Worm (Caenorhabditis elegans) whole organism, young adult: ENCODE data around the gene ubxn-4.

ENCODE experiments used
- B0019.2 ChIP-seq: fragments of 200-800 bp; sonication (Bioruptor generic); conservative IDR thresholded peaks from 2 replicates; pipeline ENCODE4 v1.3.6; 2022; ENCODE audit warnings: missing genetic modification reagents, missing genetic modification characterization, missing compliant biosample characterization
- B0035.1 ChIP-seq: sonication (generic microtip); optimal IDR thresholded peaks from 2 replicates; lab custom pipeline; 2016; ENCODE audit warnings: missing genetic modification characterization, mild to moderate bottlenecking, missing compliant biosample characterization, missing genotype, missing genetic modification reagents
- C06A6.2 ChIP-seq: fragments of 200-800 bp; sonication (Bioruptor generic); conservative IDR thresholded peaks from 2 replicates; pipeline ENCODE4 v1.3.6; 2022; ENCODE audit warnings: missing genetic modification characterization, missing compliant biosample characterization
- F10E7.11 ChIP-seq: sonication (generic microtip); optimal IDR thresholded peaks from 2 replicates; lab custom pipeline; 2017; ENCODE audit warnings: mild to moderate bottlenecking, missing genetic modification characterization, moderate library complexity, missing compliant biosample characterization
- F33H1.4 ChIP-seq: fragments of 200-800 bp; sonication (Bioruptor generic); IDR thresholded peaks from 2 replicates; pipeline ENCODE4 v1.3.6; 2022; ENCODE audit warnings: missing genetic modification reagents, missing genetic modification characterization, missing compliant biosample characterization
- F37B4.10 ChIP-seq: fragments of 200-800 bp; sonication (Bioruptor generic); IDR thresholded peaks from 2 replicates; pipeline ENCODE4 v1.3.6; 2022; ENCODE audit warnings: missing genetic modification characterization, missing compliant biosample characterization
- F52B5.7 ChIP-seq: sonication (generic microtip); optimal IDR thresholded peaks from 2 replicates; lab custom pipeline; 2016; ENCODE audit warnings: mild to moderate bottlenecking, missing genetic modification characterization, missing compliant biosample characterization
- F55B11.4 ChIP-seq: sonication (generic microtip); optimal IDR thresholded peaks from 2 replicates; lab custom pipeline; 2016; ENCODE audit warnings: missing compliant biosample characterization, missing genetic modification characterization, borderline replicate concordance; ENCODE audit not compliant: insufficient read depth
- F57A8.1 ChIP-seq: fragments of 200-800 bp; sonication (Bioruptor generic); optimal IDR thresholded peaks from 2 replicates; lab custom pipeline; 2018; ENCODE audit warnings: mild to moderate bottlenecking, missing genetic modification characterization, moderate library complexity, missing compliant biosample characterization
- K11D2.4 ChIP-seq: fragments of 200-800 bp; sonication (Bioruptor generic); IDR thresholded peaks from 2 replicates; pipeline ENCODE4 v1.3.6; 2022; ENCODE audit warnings: missing genetic modification reagents, missing genetic modification characterization, missing compliant biosample characterization
- T26A5.8 ChIP-seq: sonication (generic microtip); optimal IDR thresholded peaks from 2 replicates; lab custom pipeline; 2016; ENCODE audit warnings: missing genetic modification characterization, missing compliant biosample characterization
- Y53G8AR.9 ChIP-seq: fragments of 200-800 bp; sonication (Bioruptor generic); conservative IDR thresholded peaks from 2 replicates; pipeline ENCODE4 v1.3.6; 2022; ENCODE audit warnings: missing genetic modification reagents, missing genetic modification characterization, missing compliant biosample characterization
- Y67H2A.10 ChIP-seq: fragments of 200-800 bp; sonication (Bioruptor generic); conservative IDR thresholded peaks from 2 replicates; pipeline ENCODE4 v1.3.6; 2022; ENCODE audit warnings: missing genetic modification reagents, missing genetic modification characterization, missing compliant biosample characterization
- ZK185.1 ChIP-seq: sonication (generic microtip); optimal IDR thresholded peaks from 2 replicates; lab custom pipeline; 2016; ENCODE audit warnings: mild to moderate bottlenecking, missing genetic modification characterization, missing compliant biosample characterization; ENCODE audit not compliant: poor library complexity, severe bottlenecking
- ama-1 ChIP-seq, 3 experiments: fragments of 150-350 bp in 1 of 3; sonication (generic microtip) in 2 of 3; optimal IDR thresholded peaks; 2 replicates each; lab custom pipeline; 2014 to 2018; ENCODE audit warnings: missing biosample characterization in 2 of 3, missing genetic modification characterization in 2 of 3, missing genetic modification reagents in 2 of 3
- attf-6 ChIP-seq: fragments of 200-800 bp; sonication (Bioruptor generic); IDR thresholded peaks from 2 replicates; pipeline ENCODE4 v1.3.6; 2022; ENCODE audit warnings: missing genetic modification reagents, missing genetic modification characterization, missing compliant biosample characterization
- cebp-2 ChIP-seq: fragments of 200-800 bp; sonication (Bioruptor generic); IDR thresholded peaks from 2 replicates; pipeline ENCODE4 v1.3.6; 2022; ENCODE audit warnings: missing genetic modification characterization, missing compliant biosample characterization
- ceh-40 ChIP-seq: fragments of 200-800 bp; sonication (Bioruptor generic); IDR thresholded peaks from 2 replicates; pipeline ENCODE4 v1.3.6; 2022; ENCODE audit warnings: missing genetic modification characterization, missing compliant biosample characterization
- ceh-91 ChIP-seq: fragments of 200-800 bp; sonication (Bioruptor generic); IDR thresholded peaks from 2 replicates; pipeline ENCODE4 v1.3.6; 2022; ENCODE audit warnings: missing genetic modification reagents, missing genetic modification characterization, missing compliant biosample characterization
- dpff-1 ChIP-seq: sonication (generic microtip); optimal IDR thresholded peaks from 2 replicates; lab custom pipeline; 2017; ENCODE audit warnings: mild to moderate bottlenecking, missing genetic modification characterization, missing compliant biosample characterization
- egl-18 ChIP-seq: fragments of 200-800 bp; sonication (Bioruptor generic); IDR thresholded peaks from 2 replicates; pipeline ENCODE4 v1.3.6; 2022; ENCODE audit warnings: missing genetic modification reagents, missing genetic modification characterization, missing compliant biosample characterization
- egrh-3 ChIP-seq: fragments of 200-800 bp; sonication (Bioruptor generic); IDR thresholded peaks from 2 replicates; pipeline ENCODE4 v1.3.6; 2022; ENCODE audit warnings: missing genetic modification reagents, missing genetic modification characterization, missing compliant biosample characterization
- him-1 ChIP-seq: sonication (generic microtip); optimal IDR thresholded peaks from 2 replicates; lab custom pipeline; 2016; ENCODE audit warnings: missing genotype, missing genetic modification reagents, missing genetic modification characterization, missing compliant biosample characterization
- hlh-12 ChIP-seq: sonication (generic microtip); optimal IDR thresholded peaks from 2 replicates; lab custom pipeline; 2016; ENCODE audit warnings: missing genetic modification characterization, missing compliant biosample characterization
- hsf-1 ChIP-seq: fragments of 200-800 bp; sonication (Bioruptor generic); IDR thresholded peaks from 2 replicates; pipeline ENCODE4 v1.3.6; 2022; ENCODE audit warnings: missing genetic modification reagents, missing genetic modification characterization, missing compliant biosample characterization
- let-607 ChIP-seq, 2 experiments: fragments of 200-800 bp in 1 of 2; sonication (Bioruptor generic) in 1 of 2; sonication (generic microtip) in 1 of 2; optimal IDR thresholded peaks; 2 replicates each; lab custom pipeline; 2016 to 2018; ENCODE audit warnings: mild to moderate bottlenecking in 2 of 2, missing compliant biosample characterization in 2 of 2, missing genetic modification characterization in 2 of 2, moderate library complexity in 2 of 2, missing genotype in 1 of 2
- lin-35 ChIP-seq, 3 experiments: fragments of 150-350 bp in 2 of 3; sonication (generic microtip) in 1 of 3; optimal IDR thresholded peaks; 2 replicates each; lab custom pipeline; 2014 to 2018; ENCODE audit warnings: missing biosample characterization in 3 of 3, missing genetic modification characterization in 3 of 3, missing genetic modification reagents in 3 of 3
- madf-8 ChIP-seq: fragments of 200-800 bp; sonication (Bioruptor generic); conservative IDR thresholded peaks from 2 replicates; pipeline ENCODE4 v1.3.6; 2022; ENCODE audit warnings: missing genetic modification reagents, missing genetic modification characterization, missing compliant biosample characterization
- mes-4 ChIP-seq: sonication (generic microtip); optimal IDR thresholded peaks from 2 replicates; lab custom pipeline; 2016; ENCODE audit warnings: missing genotype, missing genetic modification characterization, missing compliant biosample characterization
- nfya-2 ChIP-seq: fragments of 200-800 bp; sonication (Bioruptor generic); IDR thresholded peaks from 2 replicates; pipeline ENCODE4 v1.3.6; 2022; ENCODE audit warnings: missing genetic modification reagents, missing genetic modification characterization, missing compliant biosample characterization
- snpc-3.4 ChIP-seq: sonication (generic microtip); optimal IDR thresholded peaks from 2 replicates; lab custom pipeline; 2017; ENCODE audit warnings: missing genetic modification characterization, mild to moderate bottlenecking, missing compliant biosample characterization, antibody characterized with exemption, moderate library complexity, missing genotype, missing genetic modification reagents
- somi-1 ChIP-seq: fragments of 200-800 bp; sonication (Bioruptor generic); optimal IDR thresholded peaks from 2 replicates; lab custom pipeline; 2018; ENCODE audit warnings: mild to moderate bottlenecking, missing genetic modification characterization, missing compliant biosample characterization
- sptf-2 ChIP-seq: fragments of 200-800 bp; sonication (Bioruptor generic); optimal IDR thresholded peaks from 2 replicates; lab custom pipeline; 2018; ENCODE audit warnings: mild to moderate bottlenecking, missing genetic modification characterization, missing compliant biosample characterization
- xnd-1 ChIP-seq: sonication (generic microtip); optimal IDR thresholded peaks from 2 replicates; lab custom pipeline; 2016; ENCODE audit warnings: missing genotype, missing genetic modification reagents, missing genetic modification characterization, missing compliant biosample characterization
- ztf-26 ChIP-seq: sonication (generic microtip); optimal IDR thresholded peaks from 2 replicates; lab custom pipeline; 2017; ENCODE audit warnings: missing genetic modification characterization, missing compliant biosample characterization
- ztf-6 ChIP-seq: fragments of 200-800 bp; sonication (Bioruptor generic); IDR thresholded peaks from 2 replicates; pipeline ENCODE4 v1.3.6; 2022; ENCODE audit warnings: missing genetic modification reagents, missing genetic modification characterization, missing compliant biosample characterization

Gene ubxn-4

ce11 chrIII:8417192-8417967 is 12.0 kb upstream of the ubxn-4 start (continued):
- TF ChIP-seq dpff-1 (no peak), egrh-3 (GFP tag; lab: Robert Waterston, UW) (no peak), K11D2.4 (GFP tag; lab: Robert Waterston, UW) (peak; percentile 62; the same call in 1 of the 2 replicates), ama-1 (optimal IDR thresholded peaks at IDR 0.05; lab: Kevin White, UChicago) (no peak), ama-1 (GFP tag; optimal IDR thresholded peaks at IDR 0.05; lab: Kevin White, UChicago) (no peak), egl-18 (GFP tag; lab: Robert Waterston, UW) (no peak), attf-6 (GFP tag; lab: Robert Waterston, UW) (no peak), C06A6.2 (GFP tag; lab: Robert Waterston, UW) (peak; percentile 66), mes-4 (tag; lab: Kevin White, UChicago) (no peak), lin-35 (GFP tag; optimal IDR thresholded peaks at IDR 0.05; lab: Kevin White, UChicago) (peak in 1 of 3 experiments; percentile 81), madf-8 (GFP tag; lab: Robert Waterston, UW) (no peak), F37B4.10 (GFP tag; lab: Robert Waterston, UW) (no peak), ztf-6 (no peak), F52B5.7 (tag; lab: Kevin White, UChicago) (no peak), B0019.2 (no peak), let-607 (tag; optimal IDR thresholded peaks at IDR 0.05; lab: Kevin White, UChicago) (peak; percentile 42 to 88), F10E7.11 (tag; lab: Kevin White, UChicago) (peak; percentile 45), hsf-1 (GFP tag; lab: Robert Waterston, UW) (no peak), snpc-3.4 (tag; lab: Kevin White, UChicago) (no peak), F57A8.1 (GFP tag; lab: Kevin White, UChicago) (no peak), xnd-1 (no peak), Y53G8AR.9 (GFP tag; lab: Robert Waterston, UW) (peak; percentile 61; the same call in 1 of the 2 replicates), sptf-2 (GFP tag; lab: Kevin White, UChicago) (no peak), somi-1 (GFP tag; lab: Kevin White, UChicago) (peak; percentile 42), Y67H2A.10 (no peak), ceh-91 (no peak), ceh-40 (GFP tag; lab: Robert Waterston, UW) (no peak), F33H1.4 (GFP tag; lab: Robert Waterston, UW) (no peak), T26A5.8 (no peak), him-1 (tag; lab: Kevin White, UChicago) (no peak), ztf-26 (tag; lab: Kevin White, UChicago) (peak; percentile 24), hlh-12 (tag; lab: Kevin White, UChicago) (no peak), ZK185.1 (peak; percentile 41)

DNA sequence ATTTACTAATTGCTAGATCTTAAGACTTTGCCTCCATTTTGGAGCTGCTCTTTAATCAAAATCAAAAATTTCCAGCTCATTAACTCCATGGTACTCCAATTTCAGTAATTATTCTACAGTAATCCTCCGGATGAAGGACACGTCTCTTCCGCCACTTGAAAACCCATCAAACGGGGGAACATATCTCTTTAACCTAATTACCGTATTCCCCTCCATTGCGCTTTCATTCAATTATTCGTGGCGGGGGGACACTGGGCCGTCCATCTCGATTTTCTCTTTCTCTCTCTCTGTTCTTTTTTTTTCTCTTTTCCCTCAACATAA is 11.5 kb upstream of the ubxn-4 start:
- no peak for TF ChIP-seq F55B11.4 (tag; lab: Kevin White, UChicago)
- no peak for TF ChIP-seq nfya-2 (GFP tag; lab: Robert Waterston, UW)
- TF ChIP-seq ztf-26 (tag; lab: Kevin White, UChicago): no peak
- no peak for TF ChIP-seq cebp-2 (GFP tag; lab: Robert Waterston, UW)
- no peak for TF ChIP-seq B0035.1 (tag; lab: Kevin White, UChicago)
- no peak for TF ChIP-seq B0019.2
